Worm (Caenorhabditis elegans): ENCODE measurements around the gene C31A11.13.

DNA sequence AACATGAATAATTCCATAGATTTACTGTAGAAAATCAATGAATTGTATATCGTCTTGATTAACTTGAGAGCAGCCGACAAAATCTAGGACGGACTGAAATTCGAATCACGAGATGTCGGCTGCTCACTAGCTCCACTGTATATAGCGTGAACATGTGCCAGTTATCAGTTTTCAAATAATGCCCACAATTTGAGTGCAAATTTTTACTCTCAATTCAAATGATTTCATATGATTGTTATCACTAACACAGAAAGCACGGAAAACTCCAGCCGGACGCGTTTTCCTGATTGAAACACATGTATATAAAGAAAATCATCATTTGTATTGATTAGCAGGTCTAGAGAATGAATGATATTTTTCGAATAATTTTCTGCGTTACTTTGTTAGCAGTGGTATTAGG, 9.9 kb downstream of the C31A11.13 start, which contains the start of gene oac-5:
- TF ChIP-seq ama-1 (optimal IDR thresholded peaks at IDR 0.05) (no peak), tbx-11 (GFP tag; IDR thresholded peaks at IDR 0.05) (no peak), ets-7 (tag; optimal IDR thresholded peaks at IDR 0.05) (no peak), pes-1 (GFP tag; IDR thresholded peaks at IDR 0.05) (no peak), hmg-4 (GFP tag; optimal IDR thresholded peaks at IDR 0.05) (no peak), B0310.2 (tag; optimal IDR thresholded peaks at IDR 0.05) (no peak), aly-1 (tag; optimal IDR thresholded peaks at IDR 0.05) (no peak), flt-1 (GFP tag; IDR thresholded peaks at IDR 0.05) (no peak), hnd-1 (tag; optimal IDR thresholded peaks at IDR 0.05) (no peak)

Measured in whole organism, early embryonic.